Fruit fly (Drosophila melanogaster) whole organism, embryonic: Measurements from ENCODE around the gene CG10165.

Source experiments
- Antp ChIP-seq: fragments of 200-800 bp; sonication (Bioruptor generic); optimal IDR thresholded peaks from 3 replicates; lab custom pipeline; 2016; ENCODE audit warnings: missing biosample characterization, missing genetic modification characterization
- Bgb ChIP-seq: fragments of 200-800 bp; sonication (Bioruptor generic); IDR thresholded peaks from 2 replicates; pipeline ENCODE4 v1.3.6; 2022; ENCODE audit warnings: missing biosample characterization, missing genetic modification characterization; ENCODE audit not compliant: partially characterized antibody
- CG10565 ChIP-seq: fragments of 200-800 bp; sonication (Bioruptor generic); optimal IDR thresholded peaks from 3 replicates; lab custom pipeline; 2016; ENCODE audit warnings: missing biosample characterization, mild to moderate bottlenecking, missing genetic modification characterization
- CG11560 ChIP-seq: fragments of 200-800 bp; sonication (Bioruptor generic); IDR thresholded peaks from 3 replicates; pipeline ENCODE4 v1.3.6; 2022; ENCODE audit warnings: missing biosample characterization, missing genetic modification characterization
- CG11695 ChIP-seq: fragments of 200-800 bp; sonication (Bioruptor generic); IDR thresholded peaks from 3 replicates; pipeline ENCODE4 v1.3.6; 2022; ENCODE audit warnings: missing biosample characterization, missing genetic modification characterization
- CG12071 ChIP-seq: fragments of 200-800 bp; sonication (Bioruptor generic); optimal IDR thresholded peaks from 3 replicates; lab custom pipeline; 2018; ENCODE audit warnings: missing biosample characterization, mild to moderate bottlenecking, missing genetic modification characterization
- CG12155 ChIP-seq: fragments of 200-800 bp; sonication (Bioruptor generic); optimal IDR thresholded peaks from 3 replicates; lab custom pipeline; 2016; ENCODE audit warnings: missing biosample characterization, missing genetic modification characterization
- CG12299 ChIP-seq: fragments of 200-800 bp; sonication (Bioruptor generic); optimal IDR thresholded peaks from 2 replicates; lab custom pipeline; 2018; ENCODE audit warnings: missing biosample characterization, mild to moderate bottlenecking, missing genetic modification characterization
- CG14441 ChIP-seq: fragments of 200-800 bp; sonication (Bioruptor generic); IDR thresholded peaks from 2 replicates; pipeline ENCODE4 v1.3.6; 2022; ENCODE audit warnings: missing biosample characterization, missing genetic modification characterization
- CG15011 ChIP-seq: fragments of 200-800 bp; sonication (Bioruptor generic); optimal IDR thresholded peaks from 3 replicates; lab custom pipeline; 2018; ENCODE audit warnings: missing biosample characterization, mild to moderate bottlenecking, missing genetic modification characterization
- CG16813 ChIP-seq: fragments of 200-800 bp; sonication (Bioruptor generic); IDR thresholded peaks from 3 replicates; pipeline ENCODE4 v1.3.6; 2022; ENCODE audit warnings: missing biosample characterization, missing genetic modification characterization; ENCODE audit not compliant: partially characterized antibody
- CG18599 ChIP-seq: fragments of 200-800 bp; sonication (Bioruptor generic); optimal IDR thresholded peaks from 3 replicates; lab custom pipeline; 2017; ENCODE audit warnings: missing biosample characterization, missing genetic modification characterization, mild to moderate bottlenecking, moderate library complexity, missing genetic modification reagents
- CG2129 ChIP-seq: fragments of 200-800 bp; sonication (Bioruptor generic); IDR thresholded peaks from 2 replicates; pipeline ENCODE4 v1.3.6; 2022; ENCODE audit warnings: missing biosample characterization, missing genetic modification characterization; ENCODE audit not compliant: partially characterized antibody
- CG33557 ChIP-seq: fragments of 200-800 bp; sonication (Bioruptor generic); optimal IDR thresholded peaks from 2 replicates; lab custom pipeline; 2019; ENCODE audit warnings: missing biosample characterization, mild to moderate bottlenecking, missing genetic modification characterization, moderate library complexity
- CG3838 ChIP-seq: fragments of 200-800 bp; sonication (Bioruptor generic); optimal IDR thresholded peaks from 3 replicates; lab custom pipeline; 2016; ENCODE audit warnings: missing biosample characterization, missing genetic modification characterization
- CG4360 ChIP-seq: fragments of 200-800 bp; sonication (Bioruptor generic); IDR thresholded peaks from 2 replicates; pipeline ENCODE4 v1.3.6; 2022; ENCODE audit warnings: missing biosample characterization, missing genetic modification characterization
- CG6654 ChIP-seq: fragments of 200-800 bp; sonication (Bioruptor generic); optimal IDR thresholded peaks from 2 replicates; lab custom pipeline; 2017; ENCODE audit warnings: missing biosample characterization, mild to moderate bottlenecking, missing genetic modification characterization
- CG6791 ChIP-seq: fragments of 200-800 bp; sonication (Bioruptor generic); IDR thresholded peaks from 3 replicates; pipeline ENCODE4 v1.3.6; 2022; ENCODE audit warnings: missing biosample characterization, missing genetic modification characterization; ENCODE audit not compliant: partially characterized antibody
- CG6813 ChIP-seq: fragments of 200-800 bp; sonication (Bioruptor generic); optimal IDR thresholded peaks from 2 replicates; lab custom pipeline; 2017; ENCODE audit warnings: missing biosample characterization, missing genetic modification characterization, mild to moderate bottlenecking, moderate library complexity, missing genetic modification reagents
- CG8388 ChIP-seq: fragments of 200-800 bp; sonication (Bioruptor generic); optimal IDR thresholded peaks from 2 replicates; lab custom pipeline; 2019; ENCODE audit warnings: missing biosample characterization, mild to moderate bottlenecking, missing genetic modification characterization, moderate library complexity
- CG9215 ChIP-seq: fragments of 200-800 bp; sonication (Bioruptor generic); IDR thresholded peaks from 2 replicates; pipeline ENCODE4 v1.3.6; 2022; ENCODE audit warnings: missing biosample characterization, missing genetic modification characterization
- CoRest ChIP-seq: fragments of 200-800 bp; sonication (Bioruptor generic); optimal IDR thresholded peaks from 3 replicates; lab custom pipeline; 2018; ENCODE audit warnings: missing biosample characterization, mild to moderate bottlenecking, missing genetic modification characterization, moderate library complexity
- Dip3 ChIP-seq: fragments of 200-800 bp; sonication (Bioruptor generic); optimal IDR thresholded peaks from 3 replicates; lab custom pipeline; 2016; ENCODE audit warnings: missing biosample characterization, missing genetic modification characterization
- Drgx ChIP-seq: fragments of 200-800 bp; sonication (Bioruptor generic); IDR thresholded peaks from 2 replicates; pipeline ENCODE4 v1.3.6; 2022; ENCODE audit warnings: missing biosample characterization, missing genetic modification characterization
- Elba2 ChIP-seq: fragments of 200-800 bp; sonication (Bioruptor generic); optimal IDR thresholded peaks from 3 replicates; lab custom pipeline; 2016; ENCODE audit warnings: missing biosample characterization, missing genetic modification characterization
- Mrtf ChIP-seq: fragments of 200-800 bp; sonication (Bioruptor generic); IDR thresholded peaks from 3 replicates; pipeline ENCODE4 v1.3.6; 2022; ENCODE audit warnings: missing biosample characterization, missing genetic modification characterization
- Myb ChIP-seq: fragments of 200-800 bp; sonication (Bioruptor generic); optimal IDR thresholded peaks from 2 replicates; lab custom pipeline; 2016; ENCODE audit warnings: missing biosample characterization, missing genetic modification characterization
- Pdp1 ChIP-seq, 2 experiments: fragments of 200-800 bp; sonication (Bioruptor generic); optimal IDR thresholded peaks; 3 replicates each; lab custom pipeline; 2016; ENCODE audit warnings: missing biosample characterization in 2 of 2, missing genetic modification characterization in 2 of 2, mild to moderate bottlenecking in 1 of 2, moderate library complexity in 1 of 2
- Trl ChIP-seq, 3 experiments: fragments of >200 bp in 2 of 3; fragments of 200-800 bp in 1 of 3; sonication (Bioruptor generic) in 1 of 3; optimal IDR thresholded peaks; 2 replicates in 1 of 3; 3 replicates in 2 of 3; lab custom pipeline; 2016 to 2017; ENCODE audit warnings: missing biosample characterization in 1 of 3, missing genetic modification characterization in 1 of 3
- ab ChIP-seq: fragments of 200-800 bp; sonication (Bioruptor generic); optimal IDR thresholded peaks from 2 replicates; lab custom pipeline; 2016; ENCODE audit warnings: missing biosample characterization, missing genetic modification characterization
- abd-A ChIP-seq: fragments of 200-800 bp; sonication (Bioruptor generic); optimal IDR thresholded peaks from 3 replicates; lab custom pipeline; 2019; ENCODE audit warnings: missing biosample characterization, mild to moderate bottlenecking, missing genetic modification characterization, moderate library complexity
- ac ChIP-seq: fragments of 200-800 bp; sonication (Bioruptor generic); optimal IDR thresholded peaks from 3 replicates; lab custom pipeline; 2017; ENCODE audit warnings: missing biosample characterization, mild to moderate bottlenecking, missing genetic modification characterization
- aop ChIP-seq: fragments of 200-800 bp; sonication (Bioruptor generic); IDR thresholded peaks from 2 replicates; pipeline ENCODE4 v1.3.6; 2022; ENCODE audit warnings: missing biosample characterization, missing genetic modification characterization
- ara ChIP-seq: fragments of 200-800 bp; sonication (Bioruptor generic); IDR thresholded peaks from 2 replicates; pipeline ENCODE4 v1.3.6; 2022; ENCODE audit warnings: missing biosample characterization, missing genetic modification characterization
- bab2 ChIP-seq: fragments of 200-800 bp; sonication (Bioruptor generic); optimal IDR thresholded peaks from 2 replicates; lab custom pipeline; 2016; ENCODE audit warnings: missing biosample characterization, missing genetic modification characterization
- cas ChIP-seq: fragments of 200-800 bp; sonication (Bioruptor generic); IDR thresholded peaks from 2 replicates; pipeline ENCODE4 v1.3.6; 2022; ENCODE audit warnings: missing biosample characterization, missing genetic modification characterization
- cg ChIP-seq: fragments of 200-800 bp; sonication (Bioruptor generic); optimal IDR thresholded peaks from 3 replicates; lab custom pipeline; 2019; ENCODE audit warnings: missing biosample characterization, mild to moderate bottlenecking, missing genetic modification characterization, moderate library complexity
- dm ChIP-seq: fragments of 200-800 bp; sonication (Bioruptor generic); optimal IDR thresholded peaks from 3 replicates; lab custom pipeline; 2016; ENCODE audit warnings: missing biosample characterization, missing genetic modification characterization
- dmrt99B ChIP-seq: fragments of 200-800 bp; sonication (Bioruptor generic); optimal IDR thresholded peaks from 2 replicates; lab custom pipeline; 2018; ENCODE audit warnings: missing biosample characterization, mild to moderate bottlenecking, missing genetic modification characterization, moderate library complexity
- gce ChIP-seq: fragments of 200-800 bp; sonication (Bioruptor generic); IDR thresholded peaks from 3 replicates; pipeline ENCODE4 v1.3.6; 2022; ENCODE audit warnings: missing biosample characterization, missing genetic modification characterization
- h ChIP-seq: fragments of >200 bp; optimal IDR thresholded peaks from 2 replicates; lab custom pipeline; 2017
- hth ChIP-seq: fragments of >200 bp; optimal IDR thresholded peaks from 2 replicates; lab custom pipeline; 2017; ENCODE audit warnings: inconsistent platforms
- mld ChIP-seq: fragments of 200-800 bp; sonication (Bioruptor generic); IDR thresholded peaks from 3 replicates; pipeline ENCODE4 v1.3.6; 2022; ENCODE audit warnings: missing biosample characterization, missing genetic modification characterization; ENCODE audit not compliant: partially characterized antibody
- pum ChIP-seq: fragments of 200-800 bp; sonication (Bioruptor generic); optimal IDR thresholded peaks from 2 replicates; lab custom pipeline; 2016; ENCODE audit warnings: missing biosample characterization, missing genetic modification characterization
- repo ChIP-seq: fragments of 200-800 bp; sonication (Bioruptor generic); optimal IDR thresholded peaks from 2 replicates; lab custom pipeline; 2016; ENCODE audit warnings: missing biosample characterization, missing genetic modification characterization
- rib ChIP-seq: fragments of 200-800 bp; sonication (Bioruptor generic); IDR thresholded peaks from 2 replicates; pipeline ENCODE4 v1.3.6; 2022; ENCODE audit warnings: missing biosample characterization, missing genetic modification characterization
- scrt ChIP-seq: fragments of 200-800 bp; sonication (Bioruptor generic); optimal IDR thresholded peaks from 2 replicates; lab custom pipeline; 2018; ENCODE audit warnings: missing biosample characterization, mild to moderate bottlenecking, missing genetic modification characterization, moderate library complexity
- sens ChIP-seq: fragments of 200-800 bp; sonication (Bioruptor generic); peaks from one replicate; lab custom pipeline; 2016; ENCODE audit warnings: missing biosample characterization, missing genetic modification characterization
- vvl ChIP-seq: fragments of 200-800 bp; sonication (Bioruptor generic); IDR thresholded peaks from 2 replicates; pipeline ENCODE4 v1.3.6; 2022; ENCODE audit warnings: missing biosample characterization, missing genetic modification characterization
- z ChIP-seq: fragments of 200-800 bp; sonication (Bioruptor generic); IDR thresholded peaks from 3 replicates; pipeline ENCODE4 v1.3.6; 2022; ENCODE audit warnings: missing biosample characterization, missing genetic modification characterization
- zfh2 ChIP-seq: fragments of 200-800 bp; sonication (Bioruptor generic); optimal IDR thresholded peaks from 2 replicates; lab custom pipeline; 2016; ENCODE audit warnings: missing biosample characterization, missing genetic modification characterization

The CG10165 gene

dm6 chr2L:19508361-19508918, 21.7 kb downstream of the CG10165 start, which contains the start of gene cyst (continued):
- TF ChIP-seq cas (no peak), CG11695 (GFP tag; lab: Robert Waterston, UW) (no peak), Mrtf (no peak), CG6654 (no peak), Myb (peak; percentile 99), dm (GFP tag; lab: Kevin White, UChicago) (peak; percentile 36), sens (peak; percentile 83), CG4360 (GFP tag; lab: Robert Waterston, UW) (peak; percentile 96), ab (GFP tag; lab: Kevin White, UChicago) (no peak), CG12299 (tag; lab: Kevin White, UChicago) (no peak), vvl (GFP tag; lab: Robert Waterston, UW) (peak; percentile 75), z (no peak), Trl (optimal IDR thresholded peaks at IDR 0.05; lab: Kevin White, UChicago) (no peak), Trl (GFP tag; optimal IDR thresholded peaks at IDR 0.05; lab: Kevin White, UChicago) (peak; percentile 60), cg (GFP tag; lab: Kevin White, UChicago) (peak; percentile 91), gce (GFP tag; lab: Robert Waterston, UW) (no peak), abd-A (no peak), CG8388 (GFP tag; lab: Kevin White, UChicago) (no peak), CG10565 (GFP tag; lab: Kevin White, UChicago) (no peak), h (lab: Kevin White, UChicago) (no peak), CG33557 (GFP tag; lab: Kevin White, UChicago) (no peak), rib (GFP tag; lab: Robert Waterston, UW) (no peak), dmrt99B (tag; lab: Kevin White, UChicago) (no peak), pum (GFP tag; lab: Kevin White, UChicago) (no peak), CoRest (tag; lab: Kevin White, UChicago) (peak; percentile 60), ac (GFP tag; lab: Kevin White, UChicago) (no peak), CG2129 (GFP tag; lab: Robert Waterston, UW) (peak; percentile 92), mld (GFP tag; lab: Robert Waterston, UW) (peak; percentile 92), hth (lab: Kevin White, UChicago) (no peak), zfh2 (GFP tag; lab: Kevin White, UChicago) (peak; percentile 62), bab2 (GFP tag; lab: Kevin White, UChicago) (peak; percentile 13), CG6791 (GFP tag; lab: Robert Waterston, UW) (peak; percentile 97), CG12155 (GFP tag; lab: Kevin White, UChicago) (peak; percentile 42), CG18599 (no peak), ara (GFP tag; lab: Robert Waterston, UW) (no peak), CG3838 (no peak), CG16813 (GFP tag; lab: Robert Waterston, UW) (peak; percentile 94), aop (GFP tag; lab: Robert Waterston, UW) (no peak), CG12071 (GFP tag; lab: Kevin White, UChicago) (no peak), CG9215 (no peak), Pdp1 (GFP tag; optimal IDR thresholded peaks at IDR 0.05; lab: Kevin White, UChicago) (peak in 1 of 2 experiments; percentile 17), Drgx (no peak), CG6813 (GFP tag; lab: Kevin White, UChicago) (no peak), Dip3 (peak; percentile 39), Elba2 (GFP tag; lab: Kevin White, UChicago) (no peak), CG14441 (GFP tag; lab: Robert Waterston, UW) (no peak), repo (GFP tag; lab: Kevin White, UChicago) (peak; percentile 44), CG11560 (tag; lab: Robert Waterston, UW) (no peak), scrt (GFP tag; lab: Kevin White, UChicago) (peak; percentile 93), CG15011 (GFP tag; lab: Kevin White, UChicago) (no peak), Bgb (peak; percentile 99), Antp (peak; percentile 64)
